Fruit fly (Drosophila melanogaster): ENCODE data around the gene CG5412.

Gene CG5412

DNA sequence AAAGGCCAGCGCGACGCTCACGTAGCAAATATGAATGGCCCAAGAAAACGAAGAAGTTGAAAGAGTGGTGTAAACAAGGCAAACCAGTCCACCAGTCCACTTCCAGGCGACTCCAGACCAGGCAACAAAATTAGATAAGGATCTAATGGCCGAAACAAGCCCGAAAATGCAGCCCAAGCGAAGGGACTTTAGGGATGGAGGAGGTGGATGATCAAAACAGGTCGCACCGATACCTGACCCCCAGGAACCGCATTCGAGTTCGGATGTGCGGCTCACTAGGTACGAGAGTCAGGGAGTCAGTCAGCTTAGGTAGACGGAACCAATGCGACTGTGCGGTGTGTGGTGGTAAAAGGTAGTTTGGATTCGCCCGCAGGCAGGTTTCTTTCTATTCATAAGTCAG, 33.6 kb upstream of the CG5412 start:
- TF ChIP-seq CG15479 (GFP tag; optimal IDR thresholded peaks at IDR 0.05) (peak; percentile 3), maf-S (GFP tag; optimal IDR thresholded peaks at IDR 0.05) (no peak), Lpt (GFP tag; optimal IDR thresholded peaks at IDR 0.05) (peak; percentile 23), cad (GFP tag; optimal IDR thresholded peaks at IDR 0.05) (peak; percentile 27), vfl (GFP tag; optimal IDR thresholded peaks at IDR 0.05) (peak; percentile 26), Med (GFP tag) (peak; percentile 61), CG43689 (GFP tag; IDR thresholded peaks at IDR 0.05) (no peak), pros (GFP tag; optimal IDR thresholded peaks at IDR 0.05) (peak; percentile 61), Stat92E (GFP tag; optimal IDR thresholded peaks at IDR 0.05) (peak in 1 of 3 experiments; percentile 89), tll (GFP tag; optimal IDR thresholded peaks at IDR 0.05) (peak in 1 of 2 experiments; percentile 99), zfh1 (GFP tag; IDR thresholded peaks at IDR 0.05) (0 out of 3 replicates have a peak, but pooled peaks have one; percentile 6), CG2199 (GFP tag; IDR thresholded peaks at IDR 0.05) (peak; percentile 54; the same call in 1 of the 3 replicates), crol (GFP tag; IDR thresholded peaks at IDR 0.05) (0 out of 2 replicates have a peak, but pooled peaks have one; percentile 29), Elba2 (GFP tag; optimal IDR thresholded peaks at IDR 0.05) (no peak), grn (GFP tag; optimal IDR thresholded peaks at IDR 0.05) (peak; percentile 90), E2f2 (GFP tag; IDR thresholded peaks at IDR 0.05) (no peak), D (optimal IDR thresholded peaks at IDR 0.05) (peak; percentile 25), D (GFP tag; optimal IDR thresholded peaks at IDR 0.05) (no peak), trh (GFP tag; optimal IDR thresholded peaks at IDR 0.05) (no peak), Ets65A (GFP tag) (peak; percentile 28), kni (GFP tag; optimal IDR thresholded peaks at IDR 0.05) (peak; percentile 94)

- TF ChIP-seq Abd-B (GFP tag; optimal IDR thresholded peaks at IDR 0.05) (no peak), hkb (optimal IDR thresholded peaks at IDR 0.05) (no peak), hkb (GFP tag; IDR thresholded peaks at IDR 0.05) (no peak), CG13424 (tag; optimal IDR thresholded peaks at IDR 0.05) (no peak), CG1792 (GFP tag; optimal IDR thresholded peaks at IDR 0.05) (no peak), CG18764 (GFP tag; optimal IDR thresholded peaks at IDR 0.05) (no peak), ap (GFP tag; IDR thresholded peaks at IDR 0.05) (no peak), insv (GFP tag; optimal IDR thresholded peaks at IDR 0.05) (peak in 1 of 2 experiments; percentile 66), grn (GFP tag; optimal IDR thresholded peaks at IDR 0.05) (peak; percentile 28)
These were observed 33.1 kb upstream of the CG5412 start for dm6 chr3R:20543719-20544118.

dm6 chr3R:20544952-20545351, 31.9 kb upstream of the CG5412 start:
- no peak for TF ChIP-seq mam (GFP tag; optimal IDR thresholded peaks at IDR 0.05)
- TF ChIP-seq Drgx (GFP tag; IDR thresholded peaks at IDR 0.05): 0 out of 2 replicates have a peak, but pooled peaks have one; percentile 8

- TF ChIP-seq mld (GFP tag; IDR thresholded peaks at IDR 0.05; ENCODE audit: partially characterized antibody): no peak
- no peak for TF ChIP-seq sc (optimal IDR thresholded peaks at IDR 0.05)
- TF ChIP-seq sc (GFP tag; optimal IDR thresholded peaks at IDR 0.05): no peak
- no peak for TF ChIP-seq sens-2 (GFP tag; IDR thresholded peaks at IDR 0.05)
- no peak for TF ChIP-seq Deaf1 (tag; optimal IDR thresholded peaks at IDR 0.05)
- no peak for TF ChIP-seq toy (GFP tag; IDR thresholded peaks at IDR 0.05)
- no peak for TF ChIP-seq CG42726 (GFP tag; IDR thresholded peaks at IDR 0.05; ENCODE audit: partially characterized antibody)
- TF ChIP-seq gcm (GFP tag; optimal IDR thresholded peaks at IDR 0.05): no peak
- no peak for TF ChIP-seq danr (GFP tag; IDR thresholded peaks at IDR 0.05)
- no peak for TF ChIP-seq HmgZ (tag; optimal IDR thresholded peaks at IDR 0.05)
- no peak for TF ChIP-seq CG3838 (GFP tag; optimal IDR thresholded peaks at IDR 0.05)
- no peak for TF ChIP-seq ato (GFP tag; IDR thresholded peaks at IDR 0.05; ENCODE audit: partially characterized antibody)
- TF ChIP-seq CG3847 (GFP tag; IDR thresholded peaks at IDR 0.05): no peak
- TF ChIP-seq Med (GFP tag): peak; percentile 62
- TF ChIP-seq Fer3 (tag; optimal IDR thresholded peaks at IDR 0.05): no peak
- TF ChIP-seq B-H1 (GFP tag; IDR thresholded peaks at IDR 0.05): no peak
- peak; percentile 20 for TF ChIP-seq schlank (tag; optimal IDR thresholded peaks at IDR 0.05)
- peak; percentile 18 for TF ChIP-seq CG12769 (tag; optimal IDR thresholded peaks at IDR 0.05)
- no peak for TF ChIP-seq org-1 (GFP tag; optimal IDR thresholded peaks at IDR 0.05)
These were observed 31.2 kb upstream of the CG5412 start for dm6 chr3R:20545678-20546077.

Data from whole organism, embryonic.